Fruit fly (Drosophila melanogaster): ENCODE results near the gene Tango5.
A peak's percentile ranks its signal among the peaks of the same experiment; 100 is the strongest.

The Tango5 gene

dm6 chrX:10764206-10764605 lies at the start of gene Tango5:
TSS of gene Tango5 (minus strand) at chrX:10764413.
- no peak for TF ChIP-seq CG8478 (optimal IDR thresholded peaks at IDR 0.05)
- TF ChIP-seq CTCF (optimal IDR thresholded peaks at IDR 0.05) = peak in 1 of 2 experiments; percentile 65

dm6 chrX:10808684-10809083 lies 44.5 kb upstream of the Tango5 start:
- TF ChIP-seq CG8478 (optimal IDR thresholded peaks at IDR 0.05) (no peak), CTCF (optimal IDR thresholded peaks at IDR 0.05) (no peak)

dm6 chrX:10806718-10807412 lies 42.7 kb upstream of the Tango5 start:
- TF ChIP-seq CTCF (optimal IDR thresholded peaks at IDR 0.05) = no peak
- no peak for TF ChIP-seq CG8478 (optimal IDR thresholded peaks at IDR 0.05)

dm6 chrX:10805651-10806191 lies 41.5 kb upstream of the Tango5 start:
- TF ChIP-seq CG8478 (optimal IDR thresholded peaks at IDR 0.05) (no peak), CTCF (optimal IDR thresholded peaks at IDR 0.05) (no peak)

- TF ChIP-seq CG8478 (optimal IDR thresholded peaks at IDR 0.05) = no peak
- no peak for TF ChIP-seq CTCF (optimal IDR thresholded peaks at IDR 0.05)
Observed at dm6 chrX:10804042-10804441, 39.8 kb upstream of the Tango5 start.

- TF ChIP-seq CTCF (optimal IDR thresholded peaks at IDR 0.05) (no peak), CG8478 (optimal IDR thresholded peaks at IDR 0.05) (no peak)
Observed at dm6 chrX:10802457-10803378, 38.5 kb upstream of the Tango5 start.

- no peak for TF ChIP-seq CTCF (optimal IDR thresholded peaks at IDR 0.05)
- TF ChIP-seq CG8478 (optimal IDR thresholded peaks at IDR 0.05) = no peak
Observed at dm6 chrX:10801827-10802456, 37.7 kb upstream of the Tango5 start.

dm6 chrX:10801033-10801432 lies 36.8 kb upstream of the Tango5 start:
- TF ChIP-seq CTCF (optimal IDR thresholded peaks at IDR 0.05) (no peak), CG8478 (optimal IDR thresholded peaks at IDR 0.05) (no peak)

dm6 chrX:10789279-10789678 lies 25.1 kb upstream of the Tango5 start:
- no peak for TF ChIP-seq CTCF (optimal IDR thresholded peaks at IDR 0.05)
- TF ChIP-seq CG8478 (optimal IDR thresholded peaks at IDR 0.05) = no peak

dm6 chrX:10787352-10787751 lies 23.1 kb upstream of the Tango5 start:
- no peak for TF ChIP-seq CG8478 (optimal IDR thresholded peaks at IDR 0.05)

- TF ChIP-seq CG8478 (optimal IDR thresholded peaks at IDR 0.05) = no peak
- TF ChIP-seq CTCF (optimal IDR thresholded peaks at IDR 0.05) = no peak
Observed at dm6 chrX:10786443-10787097, 22.4 kb upstream of the Tango5 start, which contains the start of the genes Ant2 and sesB. TSS of gene Ant2 (minus strand) at chrX:10786907. TSS of gene sesB (minus strand) at chrX:10786958.

- TF ChIP-seq CG8478 (optimal IDR thresholded peaks at IDR 0.05) (no peak), CTCF (optimal IDR thresholded peaks at IDR 0.05) (no peak)
Observed at dm6 chrX:10785920-10786361, 21.7 kb upstream of the Tango5 start.

dm6 chrX:10784812-10785638 lies 20.8 kb upstream of the Tango5 start:
- TF ChIP-seq CTCF (optimal IDR thresholded peaks at IDR 0.05) = no peak

- TF ChIP-seq CG8478 (optimal IDR thresholded peaks at IDR 0.05) (no peak), CTCF (optimal IDR thresholded peaks at IDR 0.05) (no peak)
Observed at dm6 chrX:10784330-10784778, 20.1 kb upstream of the Tango5 start.

Measured in S2 (cell line).